Worm (Caenorhabditis elegans): ENCODE results near the gene F53H4.2.

ce11 chrX:15846552-15846951 lies 10.4 kb upstream of the F53H4.2 start:
- TF ChIP-seq hlh-17 (GFP tag; optimal IDR thresholded peaks at IDR 0.05; ENCODE audit: borderline replicate concordance): no peak
- TF ChIP-seq nhr-12 (tag; optimal IDR thresholded peaks at IDR 0.05): no peak
- no peak for TF ChIP-seq nhr-28 (tag; optimal IDR thresholded peaks at IDR 0.05)
- TF ChIP-seq ama-1 (optimal IDR thresholded peaks at IDR 0.05): no peak
